Worm (Caenorhabditis elegans) whole organism, L3 larva: Measurements from ENCODE around the gene F28B12.1.

Experiments used
- R02D3.7 ChIP-seq: fragments of 150-350 bp; optimal IDR thresholded peaks from 2 replicates; lab custom pipeline; 2014; ENCODE audit warnings: missing biosample characterization, missing genetic modification characterization
- ZK546.5 ChIP-seq: sonication (generic microtip); optimal IDR thresholded peaks from 2 replicates; lab custom pipeline; 2017; ENCODE audit warnings: missing biosample characterization, missing genetic modification characterization
- aly-2 ChIP-seq: fragments of 150-350 bp; optimal IDR thresholded peaks from 2 replicates; lab custom pipeline; 2014; ENCODE audit warnings: missing biosample characterization, missing genetic modification characterization
- ama-1 ChIP-seq: fragments of 150-350 bp; optimal IDR thresholded peaks from 2 replicates; lab custom pipeline; 2018
- ceh-16 ChIP-seq: sonication (generic microtip); optimal IDR thresholded peaks from 2 replicates; lab custom pipeline; 2017; ENCODE audit warnings: missing biosample characterization, missing genetic modification characterization
- ceh-28 ChIP-seq: fragments of 150-350 bp; optimal IDR thresholded peaks from 2 replicates; lab custom pipeline; 2014; ENCODE audit warnings: missing biosample characterization, missing genetic modification reagents, missing genetic modification characterization
- ceh-82 ChIP-seq: fragments of 150-350 bp; optimal IDR thresholded peaks from 2 replicates; lab custom pipeline; 2014; ENCODE audit warnings: missing biosample characterization, missing genetic modification characterization
- ceh-9 ChIP-seq: sonication (generic microtip); optimal IDR thresholded peaks from 2 replicates; lab custom pipeline; 2018; ENCODE audit warnings: missing biosample characterization, missing genetic modification characterization
- daf-12 ChIP-seq: fragments of 150-350 bp; optimal IDR thresholded peaks from 2 replicates; lab custom pipeline; 2014; ENCODE audit warnings: missing biosample characterization, missing genetic modification reagents, missing genetic modification characterization
- egl-5 ChIP-seq: fragments of 150-350 bp; optimal IDR thresholded peaks from 2 replicates; lab custom pipeline; 2017; ENCODE audit warnings: missing biosample characterization, missing genetic modification reagents, missing genetic modification characterization, inconsistent platforms
- elt-1 ChIP-seq: fragments of 150-350 bp; optimal IDR thresholded peaks from 2 replicates; lab custom pipeline; 2014; ENCODE audit warnings: missing biosample characterization, missing genetic modification characterization
- elt-2 ChIP-seq: sonication (generic microtip); optimal IDR thresholded peaks from 2 replicates; lab custom pipeline; 2016; ENCODE audit warnings: missing genetic modification reagents, mild to moderate bottlenecking, missing genetic modification characterization, missing compliant biosample characterization
- eor-1 ChIP-seq, 2 experiments: fragments of 150-350 bp; optimal IDR thresholded peaks; 2 replicates each; lab custom pipeline; 2014 to 2018; ENCODE audit warnings: missing biosample characterization in 2 of 2, missing genetic modification characterization in 2 of 2
- fkh-10 ChIP-seq: sonication (generic microtip); optimal IDR thresholded peaks from 2 replicates; lab custom pipeline; 2017; ENCODE audit warnings: missing biosample characterization, missing genetic modification reagents, missing genetic modification characterization
- fkh-2 ChIP-seq: fragments of 150-350 bp; optimal IDR thresholded peaks from 2 replicates; lab custom pipeline; 2014; ENCODE audit warnings: missing biosample characterization, missing genetic modification reagents, missing genetic modification characterization
- fos-1 ChIP-seq: fragments of 150-350 bp; optimal IDR thresholded peaks from 2 replicates; lab custom pipeline; 2014; ENCODE audit warnings: missing biosample characterization, missing genetic modification characterization
- hmg-11 ChIP-seq: sonication (generic microtip); optimal IDR thresholded peaks from 2 replicates; lab custom pipeline; 2016; ENCODE audit warnings: missing genetic modification characterization, missing compliant biosample characterization
- jun-1 ChIP-seq: fragments of 150-350 bp; optimal IDR thresholded peaks from 2 replicates; lab custom pipeline; 2014; ENCODE audit warnings: missing biosample characterization, missing genetic modification reagents, missing genetic modification characterization
- lin-15B ChIP-seq: fragments of 150-350 bp; optimal IDR thresholded peaks from 2 replicates; lab custom pipeline; 2014; ENCODE audit warnings: missing biosample characterization, missing genetic modification characterization
- lin-39 ChIP-seq: fragments of 150-350 bp; optimal IDR thresholded peaks from 2 replicates; lab custom pipeline; 2018; ENCODE audit warnings: missing biosample characterization, missing genetic modification reagents, missing genetic modification characterization
- mdl-1 ChIP-seq: fragments of 150-350 bp; optimal IDR thresholded peaks from 2 replicates; lab custom pipeline; 2014; ENCODE audit warnings: missing biosample characterization, missing genetic modification characterization
- mml-1 ChIP-seq: fragments of 150-350 bp; sonication (generic microtip); optimal IDR thresholded peaks from 3 replicates; lab custom pipeline; 2014; ENCODE audit warnings: missing biosample characterization, missing genetic modification characterization
- nfya-1 ChIP-seq: sonication (generic microtip); optimal IDR thresholded peaks from 2 replicates; lab custom pipeline; 2017; ENCODE audit warnings: missing genetic modification characterization, mild to moderate bottlenecking, missing compliant biosample characterization, antibody characterized with exemption, moderate library complexity; ENCODE audit not compliant: insufficient read depth
- nhr-11 ChIP-seq: fragments of 150-350 bp; optimal IDR thresholded peaks from 2 replicates; lab custom pipeline; 2014; ENCODE audit warnings: missing biosample characterization, missing genetic modification characterization
- nhr-23 ChIP-seq: fragments of 150-350 bp; optimal IDR thresholded peaks from 2 replicates; lab custom pipeline; 2014; ENCODE audit warnings: missing biosample characterization, missing genetic modification reagents, missing genetic modification characterization
- nhr-67 ChIP-seq: fragments of 150-350 bp; optimal IDR thresholded peaks from 2 replicates; lab custom pipeline; 2014; ENCODE audit warnings: missing biosample characterization, missing genetic modification characterization
- nhr-76 ChIP-seq: fragments of 150-350 bp; sonication (generic microtip); optimal IDR thresholded peaks from 5 replicates; lab custom pipeline; 2014; ENCODE audit warnings: missing biosample characterization, missing genetic modification characterization
- pha-4 ChIP-seq: fragments of 150-350 bp; optimal IDR thresholded peaks from 2 replicates; lab custom pipeline; 2014; ENCODE audit warnings: missing biosample characterization, missing genetic modification reagents, missing genetic modification characterization
- sea-2 ChIP-seq: fragments of 150-350 bp; sonication (generic microtip); optimal IDR thresholded peaks from 4 replicates; lab custom pipeline; 2014; ENCODE audit warnings: missing biosample characterization, missing genetic modification reagents, missing genetic modification characterization
- skn-1 ChIP-seq: fragments of 150-350 bp; optimal IDR thresholded peaks from 2 replicates; lab custom pipeline; 2014; ENCODE audit warnings: missing biosample characterization, missing genetic modification characterization
- tbx-2 ChIP-seq: sonication (generic microtip); optimal IDR thresholded peaks from 2 replicates; lab custom pipeline; 2016; ENCODE audit warnings: mild to moderate bottlenecking, missing genetic modification characterization, missing compliant biosample characterization
- unc-62 ChIP-seq: fragments of 150-350 bp; sonication (generic microtip); optimal IDR thresholded peaks from 4 replicates; lab custom pipeline; 2014; ENCODE audit warnings: missing biosample characterization, missing genetic modification reagents, missing genetic modification characterization
- zag-1 ChIP-seq: fragments of 150-350 bp; optimal IDR thresholded peaks from 2 replicates; lab custom pipeline; 2014; ENCODE audit warnings: missing biosample characterization, missing genetic modification characterization
- ztf-11 ChIP-seq: fragments of 150-350 bp; optimal IDR thresholded peaks from 2 replicates; lab custom pipeline; 2014; ENCODE audit warnings: missing biosample characterization, missing genetic modification characterization
- ztf-4 ChIP-seq: fragments of 150-350 bp; optimal IDR thresholded peaks from 2 replicates; lab custom pipeline; 2014; ENCODE audit warnings: missing biosample characterization, missing genetic modification characterization

Gene F28B12.1

DNA sequence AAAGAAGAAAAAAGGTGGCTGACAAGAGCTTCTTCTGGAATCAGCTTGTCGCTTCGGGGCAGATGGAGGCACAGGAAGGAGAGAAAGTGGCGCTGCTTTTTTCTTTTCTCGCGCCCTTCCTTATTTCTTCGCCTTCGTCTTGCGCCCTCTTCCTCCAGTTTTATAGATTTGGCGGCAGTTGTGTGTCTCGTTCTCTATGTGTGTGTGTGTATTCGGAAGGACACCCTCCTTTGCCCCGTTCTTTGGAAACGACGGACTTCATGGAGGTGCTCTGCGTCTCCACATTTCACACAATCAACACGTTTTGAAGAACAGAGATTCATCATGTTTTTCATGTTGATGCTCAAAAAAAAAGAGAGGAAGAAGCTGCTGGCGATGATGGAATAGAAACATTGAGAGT is 6.0 kb downstream of the F28B12.1 start (continued):
- TF ChIP-seq sea-2 (GFP tag; lab: Kevin White, UChicago) (no peak), nhr-11 (peak; percentile 25), ztf-4 (tag; lab: Kevin White, UChicago) (no peak), nhr-76 (tag; lab: Kevin White, UChicago) (no peak), nhr-67 (no peak), ZK546.5 (tag; lab: Kevin White, UChicago) (no peak), ceh-16 (tag; lab: Kevin White, UChicago) (no peak), lin-39 (tag; lab: Kevin White, UChicago) (peak; percentile 54), ama-1 (lab: Kevin White, UChicago) (no peak), R02D3.7 (tag; lab: Kevin White, UChicago) (no peak), ztf-11 (tag; lab: Kevin White, UChicago) (no peak), nfya-1 (tag; lab: Kevin White, UChicago) (peak; percentile 42), ceh-28 (tag; lab: Kevin White, UChicago) (no peak), jun-1 (tag; lab: Kevin White, UChicago) (no peak), fkh-2 (no peak), fkh-10 (GFP tag; lab: Kevin White, UChicago) (peak; percentile 72), lin-15B (no peak), elt-1 (tag; lab: Kevin White, UChicago) (no peak), skn-1 (no peak), eor-1 (tag; optimal IDR thresholded peaks at IDR 0.05; lab: Kevin White, UChicago) (no peak)

DNA sequence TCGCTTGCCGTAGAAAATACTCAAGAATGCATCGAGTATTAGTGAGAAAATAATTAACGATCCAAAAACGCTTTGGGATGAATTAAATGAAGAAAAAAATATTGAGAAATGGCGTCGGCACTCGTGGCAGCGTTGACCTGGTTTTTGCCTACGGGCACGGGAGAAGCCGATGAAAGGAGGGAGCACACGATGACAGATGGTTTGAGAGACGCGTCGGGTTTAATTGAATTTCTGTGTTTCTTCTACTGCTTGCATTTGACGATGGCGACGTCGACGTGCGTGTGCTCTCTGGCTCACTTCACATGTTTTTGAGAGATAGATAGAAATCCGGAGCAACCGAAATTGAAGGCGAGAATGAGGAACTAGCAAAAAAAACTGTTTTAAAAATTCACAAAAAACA is 7.9 kb downstream of the F28B12.1 start:
- TF ChIP-seq aly-2 (tag; lab: Kevin White, UChicago) (no peak), fkh-10 (GFP tag; lab: Kevin White, UChicago) (peak; percentile 5), ama-1 (lab: Kevin White, UChicago) (no peak), lin-39 (tag; lab: Kevin White, UChicago) (no peak), ceh-9 (tag; lab: Kevin White, UChicago) (no peak), nhr-23 (tag; lab: Kevin White, UChicago) (no peak)
- TF ChIP-seq, all 47 proteins: peak for 1

DNA sequence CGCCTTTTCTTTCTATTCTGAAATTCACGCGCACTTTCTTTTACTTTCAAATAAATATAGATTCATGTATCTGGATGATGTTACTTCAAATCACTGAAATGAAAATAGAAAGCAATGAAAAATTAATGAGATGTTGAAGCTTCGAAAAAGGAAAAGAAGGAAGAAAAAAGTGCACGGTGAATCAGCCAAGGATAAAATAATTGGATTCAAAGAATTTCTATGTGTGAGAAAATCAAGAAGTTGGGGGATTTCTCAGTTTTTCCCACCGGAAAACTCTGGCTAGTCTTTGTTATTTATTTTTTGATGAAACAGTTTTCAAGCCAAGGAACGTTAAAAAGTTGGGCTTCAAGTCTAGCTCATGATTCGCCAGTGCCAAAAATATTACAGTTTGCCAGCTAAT is 9.0 kb downstream of the F28B12.1 start:
- TF ChIP-seq zag-1, result no peak
- TF ChIP-seq ceh-82 (tag; lab: Kevin White, UChicago), result no peak
- no peak for TF ChIP-seq hmg-11 (tag; lab: Kevin White, UChicago)
- no peak for TF ChIP-seq daf-12
- no peak for TF ChIP-seq fos-1
- no peak for TF ChIP-seq elt-2 (tag; lab: Kevin White, UChicago)
- no peak for TF ChIP-seq tbx-2 (tag; lab: Kevin White, UChicago)
- no peak for TF ChIP-seq R02D3.7 (tag; lab: Kevin White, UChicago)
- no peak for TF ChIP-seq nfya-1 (tag; lab: Kevin White, UChicago)
- no peak for TF ChIP-seq mml-1
- no peak for TF ChIP-seq fkh-2
- no peak for TF ChIP-seq ama-1 (lab: Kevin White, UChicago)
- TF ChIP-seq ztf-4 (tag; lab: Kevin White, UChicago), result no peak
- no peak for TF ChIP-seq ceh-16 (tag; lab: Kevin White, UChicago)
- TF ChIP-seq fkh-10 (GFP tag; lab: Kevin White, UChicago), result no peak
- TF ChIP-seq nhr-11, result no peak
- TF ChIP-seq mdl-1 (tag; lab: Kevin White, UChicago), result no peak

DNA sequence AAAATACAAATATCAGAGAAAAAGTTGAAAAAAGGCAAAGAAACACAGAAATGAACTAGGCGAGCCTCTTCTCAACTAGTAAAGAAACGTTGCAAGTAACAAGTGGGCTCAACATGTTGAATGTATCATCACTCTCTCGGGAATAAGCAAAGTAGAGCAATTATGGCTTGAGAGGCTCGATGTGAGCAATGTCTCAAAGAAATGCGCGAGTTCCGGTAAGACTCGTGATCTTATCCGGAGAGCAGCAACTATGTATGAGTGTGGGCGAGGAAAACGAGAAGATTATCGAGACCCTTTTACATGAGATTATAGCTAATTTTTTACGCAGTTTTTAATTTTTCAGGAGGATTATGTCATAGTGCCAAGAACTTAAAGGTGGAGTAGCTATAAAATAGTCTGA is 9.5 kb downstream of the F28B12.1 start:
- TF ChIP-seq nhr-23 (tag; lab: Kevin White, UChicago), result no peak
- TF ChIP-seq lin-39 (tag; lab: Kevin White, UChicago), result peak; percentile 54
- no peak for TF ChIP-seq nhr-76 (tag; lab: Kevin White, UChicago)
- TF ChIP-seq pha-4, result no peak
- peak; percentile 35 for TF ChIP-seq nfya-1 (tag; lab: Kevin White, UChicago)
- TF ChIP-seq, all 47 proteins: peak for 2

DNA sequence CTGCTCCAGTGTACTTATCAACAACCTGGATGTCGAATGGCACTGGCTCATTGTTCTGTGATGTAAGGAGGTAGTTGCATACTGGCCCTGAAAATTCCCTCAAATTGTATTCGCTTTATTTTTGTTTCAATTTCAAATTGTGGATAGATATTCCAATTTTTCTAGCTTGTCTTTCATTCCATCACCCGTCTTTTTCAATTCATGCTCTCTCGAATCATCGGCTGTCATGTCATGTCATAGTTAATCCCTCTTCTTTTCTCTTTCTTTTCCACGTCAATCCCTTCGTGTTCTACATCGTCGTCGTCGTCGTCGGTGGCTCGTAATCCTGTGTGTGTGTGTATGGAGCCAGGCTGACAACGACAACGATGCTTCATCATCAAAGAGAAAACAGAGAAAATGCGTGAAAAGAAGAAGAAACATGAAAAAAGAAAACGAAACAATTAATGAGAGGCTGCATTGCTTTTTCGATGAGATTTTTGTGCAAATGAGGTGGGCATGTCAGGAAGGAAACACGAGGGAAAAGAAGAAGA is 13.0 kb downstream of the F28B12.1 start:
- no peak for TF ChIP-seq daf-12
- TF ChIP-seq ceh-9 (tag; lab: Kevin White, UChicago), result no peak
- TF ChIP-seq nfya-1 (tag; lab: Kevin White, UChicago), result peak; percentile 14
- peak; percentile 30 for TF ChIP-seq egl-5 (tag; lab: Kevin White, UChicago)
- peak; percentile 39 for TF ChIP-seq lin-39 (tag; lab: Kevin White, UChicago)
- peak; percentile 12 for TF ChIP-seq unc-62 (GFP tag; lab: Kevin White, UChicago)
- TF ChIP-seq nhr-23 (tag; lab: Kevin White, UChicago), result no peak
- no peak for TF ChIP-seq R02D3.7 (tag; lab: Kevin White, UChicago)
- TF ChIP-seq mdl-1 (tag; lab: Kevin White, UChicago), result no peak
